Fruit fly (Drosophila melanogaster): Measurements from ENCODE around the gene CG14974.

Gene CG14974

DNA sequence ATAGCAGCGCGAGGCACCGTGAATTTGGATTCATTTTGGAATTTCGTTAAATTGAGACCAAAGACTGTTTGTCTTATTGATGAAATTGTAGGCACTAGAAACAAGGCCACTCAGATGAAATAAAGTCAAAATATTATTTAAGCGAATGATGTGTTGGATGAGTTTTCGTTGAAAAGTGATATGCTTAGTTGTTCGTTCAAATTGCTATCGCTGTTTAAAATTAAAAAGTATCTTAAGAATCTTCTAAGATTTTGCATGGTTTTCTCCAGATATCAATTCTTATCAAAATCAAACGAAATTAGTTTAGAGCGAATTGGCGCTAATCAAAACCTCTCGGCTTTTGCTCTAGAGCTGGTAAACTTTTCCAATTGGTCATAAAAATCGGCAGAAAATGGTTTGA is at the start of gene CG14974:
Gene CG14974 (minus strand): TSS at position 101 of the 400 bp plus-strand sequence.
- no peak for TF ChIP-seq ems (GFP tag; optimal IDR thresholded peaks at IDR 0.05)

- TF ChIP-seq HmgD (GFP tag; optimal IDR thresholded peaks at IDR 0.05) (no peak), Dref (GFP tag; IDR thresholded peaks at IDR 0.05) (no peak), CG2202 (tag; optimal IDR thresholded peaks at IDR 0.05) (no peak), Antp (GFP tag; optimal IDR thresholded peaks at IDR 0.05) (no peak), Sox100B (GFP tag; optimal IDR thresholded peaks at IDR 0.05) (no peak), CG17186 (GFP tag; optimal IDR thresholded peaks at IDR 0.05) (no peak), CG13424 (tag; optimal IDR thresholded peaks at IDR 0.05) (no peak), CG5180 (GFP tag; optimal IDR thresholded peaks at IDR 0.05) (no peak), pnt (GFP tag; optimal IDR thresholded peaks at IDR 0.05) (no peak), Doc3 (GFP tag; IDR thresholded peaks at IDR 0.05; ENCODE audit: partially characterized antibody) (no peak), CG7556 (GFP tag; optimal IDR thresholded peaks at IDR 0.05) (no peak), CG18262 (tag; optimal IDR thresholded peaks at IDR 0.05) (no peak), Dll (GFP tag; IDR thresholded peaks at IDR 0.05; ENCODE audit: partially characterized antibody) (no peak), CG11093 (GFP tag; IDR thresholded peaks at IDR 0.05) (no peak), ara (GFP tag; IDR thresholded peaks at IDR 0.05) (no peak), z (GFP tag; IDR thresholded peaks at IDR 0.05) (no peak), Myb (GFP tag; optimal IDR thresholded peaks at IDR 0.05) (no peak), chif (GFP tag; optimal IDR thresholded peaks at IDR 0.05) (no peak), Fer1 (GFP tag; optimal IDR thresholded peaks at IDR 0.05) (no peak), ash1 (GFP tag; optimal IDR thresholded peaks at IDR 0.05) (no peak), run (tag; optimal IDR thresholded peaks at IDR 0.05) (no peak), CG1603 (tag; optimal IDR thresholded peaks at IDR 0.05) (peak; percentile 20), dmrt11E (tag; optimal IDR thresholded peaks at IDR 0.05) (peak; percentile 21), HLH3B (GFP tag; IDR thresholded peaks at IDR 0.05) (no peak), Ets65A (GFP tag) (peak; percentile 49), fd3F (GFP tag; optimal IDR thresholded peaks at IDR 0.05) (no peak), CG4617 (GFP tag; optimal IDR thresholded peaks at IDR 0.05; ENCODE audit: borderline replicate concordance) (no peak), Drgx (GFP tag; IDR thresholded peaks at IDR 0.05) (0 out of 2 replicates have a peak, but pooled peaks have one; percentile 25), scrt (GFP tag; optimal IDR thresholded peaks at IDR 0.05) (no peak), Hmx (GFP tag; optimal IDR thresholded peaks at IDR 0.05) (no peak), Max (GFP tag; optimal IDR thresholded peaks at IDR 0.05) (no peak), gem (tag; optimal IDR thresholded peaks at IDR 0.05) (peak; percentile 19), CG31365 (tag; optimal IDR thresholded peaks at IDR 0.05) (no peak)
Measured at dm6 chr3L:3667594-3667993, 46.8 kb upstream of the CG14974 start.

dm6 chr3L:3665288-3666210 is 44.7 kb upstream of the CG14974 start:
- TF ChIP-seq CG18011 (GFP tag; optimal IDR thresholded peaks at IDR 0.05) (no peak), CG10431 (GFP tag; optimal IDR thresholded peaks at IDR 0.05) (peak; percentile 3), run (tag; optimal IDR thresholded peaks at IDR 0.05) (peak; percentile 15), dan (GFP tag; IDR thresholded peaks at IDR 0.05) (no peak), CG8944 (GFP tag; optimal IDR thresholded peaks at IDR 0.05) (peak; percentile 51), zfh2 (GFP tag; optimal IDR thresholded peaks at IDR 0.05) (peak; percentile 47), CG8388 (GFP tag; optimal IDR thresholded peaks at IDR 0.05) (peak; percentile 44), her (GFP tag; optimal IDR thresholded peaks at IDR 0.05) (peak; percentile 51), CG12391 (tag; optimal IDR thresholded peaks at IDR 0.05) (peak; percentile 67), crol (GFP tag; IDR thresholded peaks at IDR 0.05) (0 out of 2 replicates have a peak, but pooled peaks have one; percentile 20), otp (GFP tag; IDR thresholded peaks at IDR 0.05) (0 out of 3 replicates have a peak, but pooled peaks have one; percentile 21), CG15601 (tag; optimal IDR thresholded peaks at IDR 0.05) (peak; percentile 67), so (GFP tag; IDR thresholded peaks at IDR 0.05) (0 out of 3 replicates have a peak, but pooled peaks have one; percentile 58), lov (optimal IDR thresholded peaks at IDR 0.05) (no peak), lov (GFP tag; IDR thresholded peaks at IDR 0.05) (0 out of 3 replicates have a peak, but pooled peaks have one; percentile 57), hth (optimal IDR thresholded peaks at IDR 0.05) (no peak)

Measured in whole organism, embryonic.